Worm (Caenorhabditis elegans) whole organism, mixed stage, embryonic: ENCODE results near the gene F20G2.5.

Source experiments
- M03D4.4 ChIP-seq: sonication (generic microtip); optimal IDR thresholded peaks from 2 replicates; lab custom pipeline; 2017; ENCODE audit warnings: mild to moderate bottlenecking, missing genetic modification characterization, missing compliant biosample characterization
- bed-3 ChIP-seq: fragments of 200-800 bp; sonication (Bioruptor generic); optimal IDR thresholded peaks from 3 replicates; lab custom pipeline; 2018; ENCODE audit warnings: mild to moderate bottlenecking, missing genetic modification characterization, moderate library complexity, missing compliant biosample characterization
- blmp-1 ChIP-seq: fragments of 150-350 bp; optimal IDR thresholded peaks from 2 replicates; lab custom pipeline; 2014; ENCODE audit warnings: missing biosample characterization, missing genetic modification characterization
- ceh-39 ChIP-seq: fragments of 150-350 bp; optimal IDR thresholded peaks from 2 replicates; lab custom pipeline; 2014; ENCODE audit warnings: missing biosample characterization, missing genetic modification characterization
- ceh-43 ChIP-seq: fragments of 200-800 bp; sonication (Bioruptor generic); optimal IDR thresholded peaks from 2 replicates; lab custom pipeline; 2018; ENCODE audit warnings: mild to moderate bottlenecking, missing genetic modification characterization, moderate library complexity, missing compliant biosample characterization
- ceh-83 ChIP-seq: fragments of 200-800 bp; sonication (Bioruptor generic); optimal IDR thresholded peaks from 2 replicates; lab custom pipeline; 2018; ENCODE audit warnings: mild to moderate bottlenecking, missing genetic modification characterization, missing compliant biosample characterization
- cnd-1 ChIP-seq: fragments of 200-800 bp; sonication (Bioruptor generic); optimal IDR thresholded peaks from 2 replicates; lab custom pipeline; 2018; ENCODE audit warnings: mild to moderate bottlenecking, missing genetic modification characterization, missing compliant biosample characterization
- drap-1 ChIP-seq: fragments of 200-800 bp; sonication (Bioruptor generic); optimal IDR thresholded peaks from 3 replicates; lab custom pipeline; 2018; ENCODE audit warnings: mild to moderate bottlenecking, missing genetic modification characterization, missing compliant biosample characterization
- elt-1 ChIP-seq: sonication (generic microtip); optimal IDR thresholded peaks from 2 replicates; lab custom pipeline; 2017; ENCODE audit warnings: missing genetic modification characterization, mild to moderate bottlenecking, missing compliant biosample characterization, antibody characterized with exemption, moderate library complexity, borderline replicate concordance; ENCODE audit not compliant: insufficient read depth
- elt-3 ChIP-seq: fragments of 150-350 bp; optimal IDR thresholded peaks from 2 replicates; lab custom pipeline; 2014; ENCODE audit warnings: missing biosample characterization, missing genetic modification characterization
- flh-1 ChIP-seq: fragments of 200-800 bp; sonication (Bioruptor generic); optimal IDR thresholded peaks from 2 replicates; lab custom pipeline; 2018; ENCODE audit warnings: mild to moderate bottlenecking, missing genetic modification characterization, moderate library complexity, missing compliant biosample characterization
- ham-2 ChIP-seq: fragments of 200-800 bp; sonication (Bioruptor generic); optimal IDR thresholded peaks from 2 replicates; lab custom pipeline; 2018; ENCODE audit warnings: mild to moderate bottlenecking, missing genetic modification characterization, missing compliant biosample characterization
- hlh-1 ChIP-seq: fragments of 150-350 bp; optimal IDR thresholded peaks from 2 replicates; lab custom pipeline; 2014; ENCODE audit warnings: missing biosample characterization, missing genetic modification reagents, missing genetic modification characterization
- lin-13 ChIP-seq: fragments of 150-350 bp; optimal IDR thresholded peaks from 2 replicates; lab custom pipeline; 2014; ENCODE audit warnings: missing biosample characterization, missing genetic modification characterization
- lin-32 ChIP-seq: fragments of 200-800 bp; sonication (Bioruptor generic); optimal IDR thresholded peaks from 2 replicates; lab custom pipeline; 2018; ENCODE audit warnings: mild to moderate bottlenecking, missing genetic modification characterization, missing compliant biosample characterization
- mep-1 ChIP-seq: fragments of 150-350 bp; optimal IDR thresholded peaks from 2 replicates; lab custom pipeline; 2017; ENCODE audit warnings: missing biosample characterization, missing genetic modification reagents, missing genetic modification characterization, inconsistent platforms
- mls-2 ChIP-seq: sonication (generic microtip); optimal IDR thresholded peaks from 2 replicates; lab custom pipeline; 2016; ENCODE audit warnings: mild to moderate bottlenecking, missing genetic modification characterization, moderate library complexity, missing compliant biosample characterization
- nhr-12 ChIP-seq: fragments of 150-350 bp; optimal IDR thresholded peaks from 2 replicates; lab custom pipeline; 2014; ENCODE audit warnings: missing biosample characterization, missing genetic modification characterization
- nhr-2 ChIP-seq: fragments of 150-350 bp; optimal IDR thresholded peaks from 2 replicates; lab custom pipeline; 2014; ENCODE audit warnings: missing biosample characterization, missing genetic modification characterization
- nhr-237 ChIP-seq: fragments of 150-350 bp; optimal IDR thresholded peaks from 2 replicates; lab custom pipeline; 2014; ENCODE audit warnings: missing biosample characterization, missing genetic modification characterization
- nhr-28 ChIP-seq: fragments of 150-350 bp; optimal IDR thresholded peaks from 2 replicates; lab custom pipeline; 2014; ENCODE audit warnings: missing biosample characterization, missing genetic modification characterization
- nhr-76 ChIP-seq: sonication (generic microtip); optimal IDR thresholded peaks from 2 replicates; lab custom pipeline; 2017; ENCODE audit warnings: missing biosample characterization, missing genetic modification characterization
- sem-2 ChIP-seq: fragments of 200-800 bp; sonication (Bioruptor generic); optimal IDR thresholded peaks from 2 replicates; lab custom pipeline; 2018; ENCODE audit warnings: mild to moderate bottlenecking, missing genetic modification characterization, missing compliant biosample characterization
- snpc-4 ChIP-seq: fragments of 150-350 bp; optimal IDR thresholded peaks from 2 replicates; lab custom pipeline; 2014; ENCODE audit warnings: missing biosample characterization, missing genetic modification characterization
- sptf-1 ChIP-seq: sonication (generic microtip); optimal IDR thresholded peaks from 2 replicates; lab custom pipeline; 2017; ENCODE audit warnings: mild to moderate bottlenecking, missing genetic modification characterization, moderate library complexity, missing compliant biosample characterization
- unc-120 ChIP-seq: sonication (generic microtip); optimal IDR thresholded peaks from 2 replicates; lab custom pipeline; 2017; ENCODE audit warnings: missing genetic modification characterization, missing compliant biosample characterization; ENCODE audit not compliant: poor library complexity, severe bottlenecking
- unc-39 ChIP-seq: fragments of 150-350 bp; optimal IDR thresholded peaks from 2 replicates; lab custom pipeline; 2014; ENCODE audit warnings: missing biosample characterization, missing genetic modification characterization
- unc-62 ChIP-seq: fragments of 150-350 bp; optimal IDR thresholded peaks from 2 replicates; lab custom pipeline; 2014; ENCODE audit warnings: missing biosample characterization, missing genetic modification reagents, missing genetic modification characterization
- zip-8 ChIP-seq: fragments of 150-350 bp; optimal IDR thresholded peaks from 2 replicates; lab custom pipeline; 2014; ENCODE audit warnings: missing biosample characterization, missing genetic modification characterization
- ztf-11 ChIP-seq: fragments of 150-350 bp; optimal IDR thresholded peaks from 2 replicates; lab custom pipeline; 2014; ENCODE audit warnings: missing biosample characterization, missing genetic modification characterization

Gene F20G2.5

DNA sequence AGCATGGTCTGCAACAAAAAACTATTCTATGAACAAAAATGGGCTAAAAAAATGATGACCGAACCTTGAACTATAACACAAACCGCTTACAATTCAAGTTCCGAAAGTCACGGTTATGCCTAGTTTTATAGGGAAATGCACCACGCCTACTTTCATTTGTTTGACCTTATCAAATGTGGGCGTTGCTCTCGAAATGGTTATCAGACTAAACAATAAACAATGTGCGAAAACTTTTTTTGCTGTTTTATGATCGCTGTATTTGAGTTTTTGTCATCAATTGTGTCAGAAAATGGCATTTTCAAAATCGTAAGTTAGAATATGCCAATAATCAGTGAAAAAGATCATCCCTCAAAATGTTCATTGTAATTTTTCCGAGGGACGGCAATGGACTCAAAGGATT lies 35.2 kb upstream of the F20G2.5 start, which contains the start of gene F35E12.6:
TSS of gene F35E12.6 (minus strand) at position 101 of the 400 bp plus-strand sequence.
- TF ChIP-seq snpc-4, result no peak
- no peak for TF ChIP-seq unc-120 (tag; lab: Kevin White, UChicago)
- no peak for TF ChIP-seq sptf-1 (tag; lab: Kevin White, UChicago)
- no peak for TF ChIP-seq ztf-11 (tag; lab: Kevin White, UChicago)
- no peak for TF ChIP-seq bed-3
- no peak for TF ChIP-seq sem-2 (GFP tag; lab: Kevin White, UChicago)
- no peak for TF ChIP-seq M03D4.4 (tag; lab: Kevin White, UChicago)
- TF ChIP-seq unc-62 (GFP tag; lab: Kevin White, UChicago), result no peak
- no peak for TF ChIP-seq flh-1 (GFP tag; lab: Kevin White, UChicago)
- no peak for TF ChIP-seq unc-39 (tag; lab: Kevin White, UChicago)
- TF ChIP-seq hlh-1 (tag; lab: Kevin White, UChicago), result no peak

DNA sequence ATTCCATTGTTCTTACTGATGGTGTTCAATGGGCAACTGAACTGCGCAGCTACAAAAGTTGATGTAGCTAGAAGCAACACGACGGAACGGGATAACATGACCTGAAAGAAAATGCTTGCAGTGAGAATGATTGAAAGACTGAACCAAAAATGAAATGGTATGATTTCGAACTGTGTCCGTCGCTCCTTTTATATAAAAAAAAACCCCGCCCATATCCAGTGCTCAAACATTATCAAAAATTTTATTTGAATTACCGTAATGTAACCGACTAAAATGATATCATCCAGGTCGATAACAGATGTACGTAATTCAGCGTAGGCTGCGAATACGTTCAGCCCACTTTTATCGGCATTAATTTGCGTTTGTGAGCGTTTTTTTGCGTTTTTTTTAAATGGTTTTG lies 32.9 kb upstream of the F20G2.5 start, which contains the start of gene irg-5:
TSS of gene irg-5 (minus strand) at position 101 of the 400 bp plus-strand sequence.
- TF ChIP-seq ceh-43 (GFP tag; lab: Kevin White, UChicago), result no peak
- no peak for TF ChIP-seq ham-2 (GFP tag; lab: Kevin White, UChicago)
- no peak for TF ChIP-seq nhr-12
- no peak for TF ChIP-seq lin-32 (GFP tag; lab: Kevin White, UChicago)
- TF ChIP-seq M03D4.4 (tag; lab: Kevin White, UChicago), result no peak
- TF ChIP-seq, all 35 proteins: peak for 0

DNA sequence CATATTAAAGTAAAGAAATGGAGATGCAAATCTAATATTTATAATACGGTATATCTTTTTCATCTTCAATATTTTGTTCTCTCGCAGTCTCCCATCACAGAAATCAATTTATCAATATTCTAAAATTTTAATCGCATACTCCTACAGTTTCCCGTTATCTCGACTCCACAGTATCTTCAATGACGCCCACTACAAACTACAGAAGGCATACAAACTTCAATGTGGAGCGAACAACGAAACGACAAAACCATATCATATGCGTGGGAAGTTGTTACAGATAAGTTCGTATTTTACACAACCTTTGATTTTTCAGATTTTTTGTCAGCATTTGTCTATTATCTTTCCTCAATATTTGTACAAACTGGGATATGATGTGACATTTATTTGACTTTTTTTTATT lies 31.4 kb upstream of the F20G2.5 start:
- TF ChIP-seq elt-3 (tag; lab: Kevin White, UChicago), result no peak
- no peak for TF ChIP-seq unc-39 (tag; lab: Kevin White, UChicago)
- TF ChIP-seq nhr-2 (tag; lab: Kevin White, UChicago), result no peak
- no peak for TF ChIP-seq flh-1 (GFP tag; lab: Kevin White, UChicago)
- no peak for TF ChIP-seq drap-1 (GFP tag; lab: Kevin White, UChicago)
- no peak for TF ChIP-seq zip-8 (tag; lab: Kevin White, UChicago)
- no peak for TF ChIP-seq hlh-1 (tag; lab: Kevin White, UChicago)
- TF ChIP-seq nhr-237 (tag; lab: Kevin White, UChicago), result no peak
- TF ChIP-seq unc-120 (tag; lab: Kevin White, UChicago), result no peak
- no peak for TF ChIP-seq nhr-12
- TF ChIP-seq mls-2 (tag; lab: Kevin White, UChicago), result no peak

DNA sequence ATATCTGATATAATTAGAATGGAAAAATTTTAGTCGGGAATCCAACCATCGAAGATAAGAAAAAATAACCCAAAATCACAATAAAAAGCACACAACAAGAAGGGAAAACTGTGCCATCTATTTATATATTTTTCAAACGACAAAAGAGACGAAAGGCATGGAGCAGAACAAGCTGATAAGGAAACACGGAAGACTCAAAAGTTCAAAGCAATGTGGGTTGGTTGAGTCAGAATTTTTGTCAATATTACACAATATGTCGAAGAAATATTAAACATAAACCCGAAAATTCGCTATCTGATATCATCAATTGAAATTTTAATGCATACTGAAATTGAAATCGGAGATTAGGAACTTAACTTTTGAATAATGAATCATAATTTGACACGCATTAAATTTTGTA lies 26.4 kb upstream of the F20G2.5 start, which contains the start of gene F35E12.9:
TSS of gene F35E12.9 (minus strand) at position 227 of the 400 bp plus-strand sequence.
- no peak for TF ChIP-seq flh-1 (GFP tag; lab: Kevin White, UChicago)
- TF ChIP-seq nhr-76 (tag; lab: Kevin White, UChicago), result no peak
- TF ChIP-seq ztf-11 (tag; lab: Kevin White, UChicago), result no peak
- TF ChIP-seq nhr-28 (tag; lab: Kevin White, UChicago), result no peak
- no peak for TF ChIP-seq unc-39 (tag; lab: Kevin White, UChicago)
- no peak for TF ChIP-seq elt-1 (tag; lab: Kevin White, UChicago)
- no peak for TF ChIP-seq M03D4.4 (tag; lab: Kevin White, UChicago)
- TF ChIP-seq zip-8 (tag; lab: Kevin White, UChicago), result no peak
- TF ChIP-seq lin-13 (tag; lab: Kevin White, UChicago), result no peak
- TF ChIP-seq ceh-39, result no peak
- no peak for TF ChIP-seq sem-2 (GFP tag; lab: Kevin White, UChicago)

DNA sequence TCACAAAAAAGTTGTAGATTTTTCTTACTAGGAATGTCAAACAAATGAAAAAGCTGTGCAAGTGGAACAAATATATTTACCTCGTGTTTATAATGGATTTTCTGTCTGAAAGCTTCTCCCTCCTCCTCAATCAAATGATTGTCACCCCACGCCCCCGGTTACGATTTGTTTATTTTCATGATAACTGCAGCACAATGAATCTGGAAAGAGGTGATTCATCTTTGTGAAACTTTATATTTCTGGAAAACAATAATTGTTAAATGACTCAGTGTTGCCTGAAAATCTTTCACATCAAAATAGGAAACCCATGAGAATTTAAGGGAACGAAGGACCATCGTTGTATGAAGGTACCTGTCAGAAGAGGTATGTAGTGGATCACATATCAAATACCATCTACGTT lies 22.7 kb upstream of the F20G2.5 start, which contains the start of gene F35E12.10:
TSS of gene F35E12.10 (minus strand) at position 101 of the 400 bp plus-strand sequence.
- TF ChIP-seq ceh-43 (GFP tag; lab: Kevin White, UChicago), result no peak
- no peak for TF ChIP-seq M03D4.4 (tag; lab: Kevin White, UChicago)
- TF ChIP-seq lin-13 (tag; lab: Kevin White, UChicago), result no peak
- no peak for TF ChIP-seq cnd-1 (tag; lab: Kevin White, UChicago)
- no peak for TF ChIP-seq nhr-28 (tag; lab: Kevin White, UChicago)
- no peak for TF ChIP-seq unc-120 (tag; lab: Kevin White, UChicago)
- no peak for TF ChIP-seq elt-3 (tag; lab: Kevin White, UChicago)
- no peak for TF ChIP-seq ceh-39
- no peak for TF ChIP-seq ceh-83 (GFP tag; lab: Kevin White, UChicago)
- TF ChIP-seq bed-3, result no peak
- no peak for TF ChIP-seq zip-8 (tag; lab: Kevin White, UChicago)
- TF ChIP-seq sptf-1 (tag; lab: Kevin White, UChicago), result no peak
- TF ChIP-seq nhr-76 (tag; lab: Kevin White, UChicago), result no peak
- TF ChIP-seq blmp-1, result no peak
- no peak for TF ChIP-seq mep-1
- TF ChIP-seq drap-1 (GFP tag; lab: Kevin White, UChicago), result no peak
- no peak for TF ChIP-seq nhr-2 (tag; lab: Kevin White, UChicago)
- no peak for TF ChIP-seq snpc-4
